Worm (Caenorhabditis elegans): Measurements from ENCODE around the gene F58G1.7.

ce11 chrII:12997413-12997812 lies 49.4 kb upstream of the F58G1.7 start, which contains the start of gene Y38F1A.7:
- no peak for TF ChIP-seq ztf-11 (tag; optimal IDR thresholded peaks at IDR 0.05)
- TF ChIP-seq unc-62 (GFP tag; optimal IDR thresholded peaks at IDR 0.05): no peak
- no peak for TF ChIP-seq ceh-28 (tag; optimal IDR thresholded peaks at IDR 0.05)
- TF ChIP-seq nfya-1 (tag; optimal IDR thresholded peaks at IDR 0.05; ENCODE audit: insufficient read depth): no peak
- TF ChIP-seq tbx-2 (tag; optimal IDR thresholded peaks at IDR 0.05): no peak
- TF ChIP-seq zag-1 (tag; optimal IDR thresholded peaks at IDR 0.05): no peak

Measured in whole organism, L3 larva.